Worm (Caenorhabditis elegans) whole organism, L2 larva: ENCODE results near the gene T16G12.1.

Experiments used
- C34F6.9 ChIP-seq: fragments of 150-350 bp; optimal IDR thresholded peaks from 2 replicates; lab custom pipeline; 2014; ENCODE audit warnings: missing biosample characterization, missing genetic modification characterization
- F13H6.1 ChIP-seq: sonication (generic microtip); optimal IDR thresholded peaks from 2 replicates; lab custom pipeline; 2016; ENCODE audit warnings: missing genetic modification characterization, missing compliant biosample characterization
- ZK546.5 ChIP-seq: sonication (generic microtip); optimal IDR thresholded peaks from 2 replicates; lab custom pipeline; 2017; ENCODE audit warnings: missing biosample characterization, missing genetic modification characterization
- alr-1 ChIP-seq: fragments of 150-350 bp; optimal IDR thresholded peaks from 2 replicates; lab custom pipeline; 2014; ENCODE audit warnings: missing biosample characterization, missing genetic modification characterization
- aly-2 ChIP-seq: fragments of 150-350 bp; optimal IDR thresholded peaks from 2 replicates; lab custom pipeline; 2014; ENCODE audit warnings: missing biosample characterization, missing genetic modification characterization
- ama-1 ChIP-seq: fragments of 150-350 bp; optimal IDR thresholded peaks from 2 replicates; lab custom pipeline; 2018; ENCODE audit warnings: inconsistent platforms
- blmp-1 ChIP-seq: sonication (generic microtip); optimal IDR thresholded peaks from 2 replicates; lab custom pipeline; 2017; ENCODE audit warnings: missing genetic modification characterization, mild to moderate bottlenecking, missing compliant biosample characterization, antibody characterized with exemption, moderate library complexity; ENCODE audit not compliant: insufficient read depth
- ceh-16 ChIP-seq: fragments of 150-350 bp; optimal IDR thresholded peaks from 2 replicates; lab custom pipeline; 2014; ENCODE audit warnings: missing biosample characterization, missing genetic modification characterization
- dmd-4 ChIP-seq: sonication (generic microtip); optimal IDR thresholded peaks from 2 replicates; lab custom pipeline; 2017; ENCODE audit warnings: missing biosample characterization, missing genetic modification characterization
- egl-27 ChIP-seq: sonication (generic microtip); optimal IDR thresholded peaks from 3 replicates; lab custom pipeline; 2017; ENCODE audit warnings: missing biosample characterization, missing genetic modification reagents, missing genetic modification characterization
- elt-1 ChIP-seq: fragments of 150-350 bp; optimal IDR thresholded peaks from 2 replicates; lab custom pipeline; 2014; ENCODE audit warnings: missing biosample characterization, missing genetic modification characterization
- elt-3 ChIP-seq: sonication (generic microtip); optimal IDR thresholded peaks from 2 replicates; lab custom pipeline; 2017; ENCODE audit warnings: missing biosample characterization, missing genetic modification characterization
- gmeb-1 ChIP-seq: fragments of 150-350 bp; optimal IDR thresholded peaks from 2 replicates; lab custom pipeline; 2014; ENCODE audit warnings: missing biosample characterization, missing genetic modification characterization
- lin-11 ChIP-seq: fragments of 150-350 bp; sonication (generic microtip); optimal IDR thresholded peaks from 2 replicates; lab custom pipeline; 2014; ENCODE audit warnings: missing biosample characterization, missing genetic modification characterization, inconsistent platforms, mixed read lengths
- lin-13 ChIP-seq: fragments of 150-350 bp; optimal IDR thresholded peaks from 2 replicates; lab custom pipeline; 2014; ENCODE audit warnings: missing biosample characterization, missing genetic modification reagents, missing genetic modification characterization
- lsy-2 ChIP-seq, 2 experiments: fragments of 150-350 bp in 1 of 2; sonication (generic microtip) in 1 of 2; optimal IDR thresholded peaks; 2 replicates each; lab custom pipeline; 2014 to 2017; ENCODE audit warnings: missing biosample characterization in 2 of 2, missing genetic modification characterization in 2 of 2
- mab-5 ChIP-seq: fragments of 150-350 bp; optimal IDR thresholded peaks from 2 replicates; lab custom pipeline; 2014; ENCODE audit warnings: missing biosample characterization, missing genetic modification characterization
- mbf-1 ChIP-seq: sonication (generic microtip); optimal IDR thresholded peaks from 2 replicates; lab custom pipeline; 2017; ENCODE audit warnings: missing biosample characterization, missing genetic modification characterization
- nhr-10 ChIP-seq: sonication (generic microtip); optimal IDR thresholded peaks from 2 replicates; lab custom pipeline; 2017; ENCODE audit warnings: missing biosample characterization, missing genetic modification characterization
- nhr-11 ChIP-seq: fragments of 150-350 bp; optimal IDR thresholded peaks from 2 replicates; lab custom pipeline; 2014; ENCODE audit warnings: missing biosample characterization, missing genetic modification characterization
- nhr-12 ChIP-seq: fragments of 150-350 bp; optimal IDR thresholded peaks from 2 replicates; lab custom pipeline; 2014; ENCODE audit warnings: missing biosample characterization, missing genetic modification characterization
- nhr-129 ChIP-seq: fragments of 150-350 bp; optimal IDR thresholded peaks from 2 replicates; lab custom pipeline; 2014; ENCODE audit warnings: missing biosample characterization, missing genetic modification characterization
- nhr-21 ChIP-seq: fragments of 150-350 bp; optimal IDR thresholded peaks from 2 replicates; lab custom pipeline; 2014; ENCODE audit warnings: missing biosample characterization, missing genetic modification characterization
- nhr-23 ChIP-seq: fragments of 150-350 bp; optimal IDR thresholded peaks from 2 replicates; lab custom pipeline; 2014; ENCODE audit warnings: missing biosample characterization, missing genetic modification reagents, missing genetic modification characterization
- nhr-237 ChIP-seq: fragments of 150-350 bp; optimal IDR thresholded peaks from 2 replicates; lab custom pipeline; 2014; ENCODE audit warnings: missing biosample characterization, missing genetic modification characterization
- nhr-25 ChIP-seq: fragments of 150-350 bp; sonication (generic microtip); optimal IDR thresholded peaks from 3 replicates; lab custom pipeline; 2014; ENCODE audit warnings: missing biosample characterization, missing genetic modification characterization
- nhr-6 ChIP-seq: fragments of 150-350 bp; optimal IDR thresholded peaks from 2 replicates; lab custom pipeline; 2014; ENCODE audit warnings: missing biosample characterization, missing genetic modification characterization
- peb-1 ChIP-seq: fragments of 150-350 bp; optimal IDR thresholded peaks from 2 replicates; lab custom pipeline; 2014; ENCODE audit warnings: missing biosample characterization, missing genetic modification characterization
- sem-4 ChIP-seq: fragments of 150-350 bp; optimal IDR thresholded peaks from 2 replicates; lab custom pipeline; 2014; ENCODE audit warnings: missing biosample characterization, missing genetic modification reagents, missing genetic modification characterization
- skn-1 ChIP-seq: sonication (generic microtip); optimal IDR thresholded peaks from 2 replicates; lab custom pipeline; 2017; ENCODE audit warnings: missing biosample characterization, missing genetic modification characterization
- sma-3 ChIP-seq: sonication (generic microtip); optimal IDR thresholded peaks from 2 replicates; lab custom pipeline; 2016; ENCODE audit warnings: missing genetic modification reagents, missing genetic modification characterization, missing compliant biosample characterization
- sma-9 ChIP-seq, 2 experiments: fragments of 150-350 bp in 1 of 2; sonication (generic microtip) in 1 of 2; optimal IDR thresholded peaks; 2 replicates each; lab custom pipeline; 2014 to 2016; ENCODE audit warnings: missing genetic modification characterization in 2 of 2, mild to moderate bottlenecking in 1 of 2, missing biosample characterization in 1 of 2, missing compliant biosample characterization in 1 of 2, missing genetic modification reagents in 1 of 2, moderate library complexity in 1 of 2
- unc-39 ChIP-seq: fragments of 150-350 bp; optimal IDR thresholded peaks from 2 replicates; lab custom pipeline; 2014; ENCODE audit warnings: missing biosample characterization, missing genetic modification characterization
- unc-55 ChIP-seq: fragments of 150-350 bp; sonication (generic microtip); optimal IDR thresholded peaks from 3 replicates; lab custom pipeline; 2014; ENCODE audit warnings: missing biosample characterization, missing genetic modification reagents, missing genetic modification characterization
- unc-62 ChIP-seq: fragments of 150-350 bp; optimal IDR thresholded peaks from 2 replicates; lab custom pipeline; 2014; ENCODE audit warnings: missing biosample characterization, missing genetic modification reagents, missing genetic modification characterization
- ztf-11 ChIP-seq: sonication (generic microtip); optimal IDR thresholded peaks from 2 replicates; lab custom pipeline; 2017; ENCODE audit warnings: missing biosample characterization, missing genetic modification characterization
- ztf-4 ChIP-seq: fragments of 150-350 bp; optimal IDR thresholded peaks from 2 replicates; lab custom pipeline; 2014; ENCODE audit warnings: missing biosample characterization, missing genetic modification characterization

The T16G12.1 gene

DNA sequence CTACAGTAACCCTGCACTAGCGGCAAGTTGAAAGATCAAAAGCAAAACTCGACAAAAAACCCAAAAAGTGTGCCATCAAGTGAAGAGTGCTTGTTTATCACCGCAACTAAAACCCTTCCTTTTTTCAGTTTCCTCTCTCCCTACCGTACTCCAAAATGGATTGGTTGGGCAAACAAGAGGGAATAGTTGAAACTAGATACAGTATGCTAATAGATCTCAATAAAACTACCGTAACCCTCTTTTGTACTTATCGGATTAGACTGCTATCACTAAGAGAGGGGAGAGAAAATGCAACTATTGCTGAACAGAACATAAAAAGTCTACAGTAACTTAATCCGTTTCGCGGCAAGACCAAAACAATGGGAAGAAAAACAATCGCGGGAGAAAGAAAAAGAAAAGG lies 45.7 kb upstream of the T16G12.1 start:
- TF ChIP-seq dmd-4 (no peak), lsy-2 (tag; optimal IDR thresholded peaks at IDR 0.05; lab: Kevin White, UChicago) (peak in 1 of 2 experiments; percentile 66)

DNA sequence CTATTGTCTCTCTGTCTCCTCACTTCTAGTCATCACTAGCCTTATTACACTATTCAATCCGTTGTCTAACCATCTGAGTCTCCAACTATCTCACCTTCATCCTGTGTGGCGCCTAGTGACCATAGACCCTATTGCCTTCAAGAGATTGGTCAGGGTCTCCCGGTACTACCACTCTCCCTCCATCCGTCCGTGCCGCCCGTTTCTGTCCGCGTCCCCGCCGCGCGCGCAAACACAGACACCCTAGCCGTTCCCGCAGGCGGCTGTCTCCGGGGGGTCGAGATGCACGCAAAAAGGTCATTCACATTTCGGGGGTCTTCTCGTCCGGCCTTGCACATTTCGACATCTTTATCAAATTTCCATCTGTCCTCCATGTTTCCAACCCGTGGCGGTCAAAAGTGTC lies 44.9 kb upstream of the T16G12.1 start:
- peak; percentile 43 for TF ChIP-seq nhr-25
- TF ChIP-seq mbf-1 (tag; lab: Kevin White, UChicago) = no peak
- TF ChIP-seq skn-1 (tag; lab: Kevin White, UChicago) = no peak
- no peak for TF ChIP-seq lin-11
- peak; percentile 20 for TF ChIP-seq sma-3 (GFP tag; lab: Kevin White, UChicago)
- no peak for TF ChIP-seq nhr-11 (tag; lab: Kevin White, UChicago)
- peak; percentile 51 for TF ChIP-seq ceh-16 (tag; lab: Kevin White, UChicago)
- TF ChIP-seq nhr-21 = peak; percentile 55
- TF ChIP-seq ZK546.5 (tag; lab: Kevin White, UChicago) = no peak
- peak; percentile 54 for TF ChIP-seq F13H6.1
- no peak for TF ChIP-seq nhr-237 (tag; lab: Kevin White, UChicago)
- TF ChIP-seq blmp-1 (tag; lab: Kevin White, UChicago) = no peak
- TF ChIP-seq lsy-2 (tag; optimal IDR thresholded peaks at IDR 0.05; lab: Kevin White, UChicago) = peak in 1 of 2 experiments; percentile 47
- TF ChIP-seq elt-1 (tag; lab: Kevin White, UChicago) = no peak
- peak; percentile 19 for TF ChIP-seq sma-9 (GFP tag; optimal IDR thresholded peaks at IDR 0.05; lab: Kevin White, UChicago)
- no peak for TF ChIP-seq sma-9 (tag; optimal IDR thresholded peaks at IDR 0.05; lab: Kevin White, UChicago)
- TF ChIP-seq, all 48 proteins: peak for 7

DNA sequence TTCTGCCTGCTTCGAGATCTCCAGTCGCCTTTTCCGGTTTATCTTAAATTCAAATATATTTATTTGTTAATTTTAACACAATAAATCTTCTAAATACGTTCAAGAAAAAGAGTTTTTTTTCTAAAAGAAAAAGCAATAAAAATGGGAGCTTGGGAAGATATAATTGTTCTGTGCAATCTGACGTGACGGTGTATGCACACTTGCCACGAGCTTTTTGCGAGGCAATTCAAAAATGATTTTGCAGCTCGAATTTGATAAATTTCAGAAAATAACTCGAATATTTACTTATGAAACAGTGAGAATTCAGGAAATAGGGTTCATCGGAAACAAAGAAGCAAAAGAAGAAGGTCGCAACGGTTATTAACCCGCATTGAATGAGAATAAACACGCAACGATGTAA lies 43.4 kb upstream of the T16G12.1 start:
- no peak for TF ChIP-seq peb-1 (tag; lab: Kevin White, UChicago)
- TF ChIP-seq mbf-1 (tag; lab: Kevin White, UChicago) = no peak
- TF ChIP-seq ama-1 (lab: Kevin White, UChicago) = no peak
- no peak for TF ChIP-seq ztf-4 (tag; lab: Kevin White, UChicago)
- peak; percentile 21 for TF ChIP-seq nhr-129 (tag; lab: Kevin White, UChicago)
- no peak for TF ChIP-seq C34F6.9
- TF ChIP-seq sma-3 (GFP tag; lab: Kevin White, UChicago) = no peak
- TF ChIP-seq F13H6.1 = no peak
- TF ChIP-seq ztf-11 (tag; lab: Kevin White, UChicago) = no peak
- TF ChIP-seq egl-27 (tag; lab: Kevin White, UChicago) = no peak
- no peak for TF ChIP-seq nhr-10 (tag; lab: Kevin White, UChicago)
- no peak for TF ChIP-seq alr-1
- no peak for TF ChIP-seq dmd-4
- TF ChIP-seq nhr-25 = no peak
- TF ChIP-seq lsy-2 (tag; optimal IDR thresholded peaks at IDR 0.05; lab: Kevin White, UChicago) = peak in 1 of 2 experiments; percentile 48
- peak; percentile 81 for TF ChIP-seq gmeb-1 (tag; lab: Kevin White, UChicago)
- peak; percentile 23 for TF ChIP-seq lin-13 (GFP tag; lab: Kevin White, UChicago)
- TF ChIP-seq mab-5 (tag; lab: Kevin White, UChicago) = no peak
- no peak for TF ChIP-seq nhr-21
- no peak for TF ChIP-seq nhr-12
- no peak for TF ChIP-seq nhr-23 (tag; lab: Kevin White, UChicago)
- no peak for TF ChIP-seq sem-4
- TF ChIP-seq elt-3 = no peak
- no peak for TF ChIP-seq unc-62 (GFP tag; lab: Kevin White, UChicago)
- TF ChIP-seq lin-11 = no peak
- no peak for TF ChIP-seq nhr-6 (tag; lab: Kevin White, UChicago)
- TF ChIP-seq unc-39 = no peak
- peak; percentile 57 for TF ChIP-seq unc-55 (GFP tag; lab: Kevin White, UChicago)

DNA sequence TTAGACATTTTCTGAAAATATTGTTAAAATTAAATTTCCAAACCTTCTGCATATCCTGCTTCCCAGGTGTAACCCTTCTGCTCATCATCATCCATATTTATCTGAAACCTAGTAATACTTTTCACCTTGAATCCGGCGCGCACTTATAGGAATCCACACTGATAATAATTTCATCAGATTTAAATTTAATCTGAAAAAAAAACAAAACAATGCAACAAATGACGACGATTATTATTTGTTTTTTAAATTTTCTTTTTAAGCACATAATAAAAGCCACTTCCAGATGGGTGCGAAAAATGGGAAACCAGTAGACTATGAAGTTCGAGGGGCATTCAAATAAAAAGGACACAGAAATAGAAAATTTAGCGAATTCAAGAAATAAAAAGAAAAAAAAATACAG lies 41.0 kb upstream of the T16G12.1 start, which contains the start of gene gtf-2H2C:
TSS of gene gtf-2H2C (minus strand) at position 101 of the 400 bp plus-strand sequence.
- TF ChIP-seq nhr-23 (tag; lab: Kevin White, UChicago) = no peak
- TF ChIP-seq nhr-6 (tag; lab: Kevin White, UChicago) = no peak
- TF ChIP-seq sem-4 = no peak
- TF ChIP-seq aly-2 = no peak
- TF ChIP-seq skn-1 (tag; lab: Kevin White, UChicago) = no peak
